Worm (Caenorhabditis elegans): ENCODE data around the gene C44H4.8.

Gene C44H4.8

DNA sequence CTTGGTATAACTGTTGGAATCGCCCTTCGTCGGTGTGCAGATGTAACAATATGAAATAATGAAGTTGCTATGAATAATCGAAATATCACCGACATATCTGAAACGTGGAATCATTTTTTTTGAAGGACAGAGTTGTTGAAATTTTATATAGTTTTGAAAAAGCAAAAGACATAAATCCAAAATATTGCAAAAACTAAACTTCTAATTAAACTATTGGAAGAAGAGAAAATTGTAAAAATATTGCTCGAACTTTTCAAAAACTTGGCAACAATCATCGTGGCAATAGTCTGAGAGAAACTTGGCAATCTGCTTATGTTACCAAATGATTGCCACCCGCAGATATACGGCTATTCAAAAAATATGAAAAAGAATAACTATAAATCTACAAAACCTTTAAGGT lies 50.5 kb downstream of the C44H4.8 start, which contains the start of gene F54E4.4:
Gene F54E4.4, minus strand, starts transcription at position 101 of the 400 bp plus-strand sequence.
- TF ChIP-seq zip-2 (tag; optimal IDR thresholded peaks at IDR 0.05) = no peak
- TF ChIP-seq ceh-82 (tag; optimal IDR thresholded peaks at IDR 0.05) = no peak
- no peak for TF ChIP-seq egl-43 (GFP tag; IDR thresholded peaks at IDR 0.05)
- peak in 1 of 2 experiments; percentile 13 for TF ChIP-seq unc-62 (GFP tag; optimal IDR thresholded peaks at IDR 0.05 in 1 of 2)
- no peak for TF ChIP-seq unc-62 (tag; optimal IDR thresholded peaks at IDR 0.05)
- TF ChIP-seq D1046.2 (GFP tag; IDR thresholded peaks at IDR 0.05) = no peak
- no peak for TF ChIP-seq dmd-9 (GFP tag; IDR thresholded peaks at IDR 0.05)
- no peak for TF ChIP-seq F49E8.2 (tag; optimal IDR thresholded peaks at IDR 0.05; ENCODE audit: borderline replicate concordance)
